Worm (Caenorhabditis elegans): ENCODE results near the gene lips-8.

DNA sequence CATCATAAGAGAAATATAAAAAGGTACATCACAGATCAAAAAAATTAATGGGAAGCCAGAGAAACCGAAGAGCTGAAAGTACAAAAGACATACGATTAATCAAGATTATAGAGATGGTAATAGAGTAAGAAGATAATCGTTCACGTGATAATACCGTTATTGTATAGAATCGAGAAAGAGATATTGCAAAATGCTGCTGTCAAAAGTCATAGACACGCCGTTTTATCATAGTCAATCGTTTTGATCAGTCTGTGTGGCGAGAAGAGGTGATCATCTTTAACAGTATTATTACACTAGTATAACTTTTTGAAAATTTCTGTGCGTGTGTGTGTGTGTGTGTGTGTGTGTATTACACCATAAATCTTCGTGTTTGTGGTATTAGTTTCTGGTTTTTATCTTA is 3.9 kb upstream of the lips-8 start:
- TF ChIP-seq unc-42 (tag; optimal IDR thresholded peaks at IDR 0.05) (no peak), ama-1 (optimal IDR thresholded peaks at IDR 0.05) (no peak), ceh-22 (tag; optimal IDR thresholded peaks at IDR 0.05) (no peak), pqm-1 (tag; optimal IDR thresholded peaks at IDR 0.05) (no peak), pha-4 (tag; optimal IDR thresholded peaks at IDR 0.05) (no peak)
